Worm (Caenorhabditis elegans) whole organism, L3 larva: Measurements from ENCODE around the gene cnk-1.

ENCODE experiments used
- ZK546.5 ChIP-seq: sonication (generic microtip); optimal IDR thresholded peaks from 2 replicates; lab custom pipeline; 2017; ENCODE audit warnings: missing biosample characterization, missing genetic modification characterization
- jun-1 ChIP-seq: fragments of 150-350 bp; optimal IDR thresholded peaks from 2 replicates; lab custom pipeline; 2014; ENCODE audit warnings: missing biosample characterization, missing genetic modification reagents, missing genetic modification characterization
- lin-39 ChIP-seq: fragments of 150-350 bp; optimal IDR thresholded peaks from 2 replicates; lab custom pipeline; 2018; ENCODE audit warnings: missing biosample characterization, missing genetic modification reagents, missing genetic modification characterization
- lsy-12 ChIP-seq: sonication (generic microtip); optimal IDR thresholded peaks from 2 replicates; lab custom pipeline; 2016; ENCODE audit warnings: mild to moderate bottlenecking, missing genetic modification characterization, missing compliant biosample characterization
- zag-1 ChIP-seq: fragments of 150-350 bp; optimal IDR thresholded peaks from 2 replicates; lab custom pipeline; 2014; ENCODE audit warnings: missing biosample characterization, missing genetic modification characterization

- TF ChIP-seq zag-1 (tag; lab: Kevin White, UChicago) (no peak), jun-1 (tag; lab: Kevin White, UChicago) (no peak), lsy-12 (tag; lab: Kevin White, UChicago) (no peak), ZK546.5 (no peak), lin-39 (tag; lab: Kevin White, UChicago) (no peak)
Observed at ce11 chrIII:10261256-10261655, 9.8 kb upstream of the cnk-1 start.
